Fruit fly (Drosophila melanogaster): ENCODE measurements around the gene CG3558.

Gene CG3558

dm6 chr2L:3041918-3042615 is 49.4 kb downstream of the CG3558 start, which contains the start of gene CG17261 (continued):
- TF ChIP-seq CG13424 (tag; optimal IDR thresholded peaks at IDR 0.05), result peak; percentile 4
- peak; percentile 58 for TF ChIP-seq mirr (GFP tag; optimal IDR thresholded peaks at IDR 0.05)
- 0 out of 3 replicates have a peak, but pooled peaks have one; percentile 8 for TF ChIP-seq CG17361 (GFP tag; IDR thresholded peaks at IDR 0.05)
- TF ChIP-seq tio (GFP tag; optimal IDR thresholded peaks at IDR 0.05), result no peak
- TF ChIP-seq Ssrp (tag; optimal IDR thresholded peaks at IDR 0.05), result no peak
- TF ChIP-seq CG34376 (GFP tag; optimal IDR thresholded peaks at IDR 0.05), result peak; percentile 99
- peak; percentile 38 for TF ChIP-seq CG11504 (tag; optimal IDR thresholded peaks at IDR 0.05)
- no peak for TF ChIP-seq peb (GFP tag; IDR thresholded peaks at IDR 0.05)
- peak; percentile 46 for TF ChIP-seq sens (GFP tag)
- peak; percentile 4 for TF ChIP-seq CG17568 (GFP tag; optimal IDR thresholded peaks at IDR 0.05)
- peak; percentile 30 for TF ChIP-seq CG15514 (GFP tag; optimal IDR thresholded peaks at IDR 0.05)
- TF ChIP-seq CG12769 (tag; optimal IDR thresholded peaks at IDR 0.05), result peak; percentile 70
- TF ChIP-seq lmd (GFP tag; IDR thresholded peaks at IDR 0.05), result peak; percentile 24; the same call in 1 of the 2 replicates
- peak; percentile 61 for TF ChIP-seq pho (GFP tag; optimal IDR thresholded peaks at IDR 0.05)
- peak; percentile 35 for TF ChIP-seq CG30403 (GFP tag; optimal IDR thresholded peaks at IDR 0.05)
- TF ChIP-seq CG1233 (GFP tag; optimal IDR thresholded peaks at IDR 0.05), result peak; percentile 8
- peak; percentile 50 for TF ChIP-seq CG8924 (tag; optimal IDR thresholded peaks at IDR 0.05)
- peak; percentile 15 for TF ChIP-seq HHEX (GFP tag; optimal IDR thresholded peaks at IDR 0.05)
- peak; percentile 33 for TF ChIP-seq CG9817 (tag; optimal IDR thresholded peaks at IDR 0.05)
- no peak for TF ChIP-seq dan (GFP tag; IDR thresholded peaks at IDR 0.05)
- no peak for TF ChIP-seq ATbp (GFP tag; optimal IDR thresholded peaks at IDR 0.05)
- TF ChIP-seq az2 (GFP tag; optimal IDR thresholded peaks at IDR 0.05), result peak; percentile 33
- peak; percentile 62 for TF ChIP-seq crol (GFP tag; IDR thresholded peaks at IDR 0.05)
- no peak for TF ChIP-seq CG30431 (GFP tag; optimal IDR thresholded peaks at IDR 0.05)
- no peak for TF ChIP-seq Dfd (GFP tag; optimal IDR thresholded peaks at IDR 0.05)
- TF ChIP-seq CG12659 (GFP tag; optimal IDR thresholded peaks at IDR 0.05), result peak; percentile 45
- TF ChIP-seq CG13894 (tag; optimal IDR thresholded peaks at IDR 0.05), result peak; percentile 16
- peak; percentile 55 for TF ChIP-seq CG9727 (GFP tag; optimal IDR thresholded peaks at IDR 0.05)
- peak; percentile 75 for TF ChIP-seq CG32532 (GFP tag; IDR thresholded peaks at IDR 0.05)
- peak; percentile 58; the same call in 1 of the 2 replicates for TF ChIP-seq Adf1 (GFP tag; IDR thresholded peaks at IDR 0.05)
- TF ChIP-seq sug (tag; optimal IDR thresholded peaks at IDR 0.05), result peak; percentile 93
- peak; percentile 44 for TF ChIP-seq CG17385 (GFP tag; optimal IDR thresholded peaks at IDR 0.05)
- TF ChIP-seq CG8359 (GFP tag; optimal IDR thresholded peaks at IDR 0.05; ENCODE audit: borderline replicate concordance), result no peak
- TF ChIP-seq Trl (optimal IDR thresholded peaks at IDR 0.05), result no peak
- TF ChIP-seq Trl (GFP tag; optimal IDR thresholded peaks at IDR 0.05), result peak; percentile 37
- TF ChIP-seq lola (GFP tag; optimal IDR thresholded peaks at IDR 0.05), result no peak
- TF ChIP-seq CG3281 (GFP tag; optimal IDR thresholded peaks at IDR 0.05), result no peak
- TF ChIP-seq Atf6 (GFP tag; IDR thresholded peaks at IDR 0.05), result peak; percentile 60; the same call in 1 of the 2 replicates
- TF ChIP-seq grn (GFP tag; optimal IDR thresholded peaks at IDR 0.05), result peak; percentile 68
- TF ChIP-seq CG7372 (GFP tag; IDR thresholded peaks at IDR 0.05), result no peak
- peak; percentile 40 for TF ChIP-seq Side (GFP tag; optimal IDR thresholded peaks at IDR 0.05)
- TF ChIP-seq Eip74EF (GFP tag; optimal IDR thresholded peaks at IDR 0.05), result no peak
- TF ChIP-seq Gug (GFP tag; IDR thresholded peaks at IDR 0.05), result peak; percentile 22; the same call in 1 of the 4 replicates
- peak; percentile 43 for TF ChIP-seq CG12391 (tag; optimal IDR thresholded peaks at IDR 0.05)
- peak; percentile 6 for TF ChIP-seq Hsf (GFP tag; optimal IDR thresholded peaks at IDR 0.05)
- peak; percentile 41 for TF ChIP-seq Dip3 (GFP tag; optimal IDR thresholded peaks at IDR 0.05)
- TF ChIP-seq CG12155 (GFP tag; optimal IDR thresholded peaks at IDR 0.05), result peak; percentile 27
- TF ChIP-seq CG9932 (GFP tag; IDR thresholded peaks at IDR 0.05), result peak; percentile 63
- TF ChIP-seq shn (GFP tag; optimal IDR thresholded peaks at IDR 0.05), result peak; percentile 23
